Worm (Caenorhabditis elegans): ENCODE results near the gene grdn-1.
A peak's percentile ranks its signal among the peaks of the same experiment; 100 is the strongest.

Gene grdn-1

ce11 chrV:18639601-18640354, 47.2 kb downstream of the grdn-1 start, which contains the start of gene egas-1:
egas-1 (plus strand) TSS chrV:18640304.
- peak; percentile 12 for TF ChIP-seq ceh-28 (tag; optimal IDR thresholded peaks at IDR 0.05)
- no peak for TF ChIP-seq fkh-10 (GFP tag; optimal IDR thresholded peaks at IDR 0.05)
- peak in 1 of 3 experiments; percentile 8 for TF ChIP-seq elt-3 (tag; optimal IDR thresholded peaks at IDR 0.05)
- TF ChIP-seq hmg-11 (tag; optimal IDR thresholded peaks at IDR 0.05) = no peak
- TF ChIP-seq nhr-23 (tag; optimal IDR thresholded peaks at IDR 0.05) = peak; percentile 45
- peak; percentile 84 for TF ChIP-seq ama-1 (optimal IDR thresholded peaks at IDR 0.05)

- TF ChIP-seq hmg-11 (tag; optimal IDR thresholded peaks at IDR 0.05) = no peak
- no peak for TF ChIP-seq egl-27 (tag; optimal IDR thresholded peaks at IDR 0.05)
- TF ChIP-seq ceh-28 (tag; optimal IDR thresholded peaks at IDR 0.05) = peak; percentile 83
Observed at ce11 chrV:18644258-18644657, 51.7 kb downstream of the grdn-1 start.

- TF ChIP-seq fkh-10 (GFP tag; optimal IDR thresholded peaks at IDR 0.05) = no peak
- TF ChIP-seq aly-2 (tag; optimal IDR thresholded peaks at IDR 0.05) = no peak
- no peak for TF ChIP-seq fos-1 (tag; optimal IDR thresholded peaks at IDR 0.05)
- TF ChIP-seq lin-15B (tag; optimal IDR thresholded peaks at IDR 0.05) = no peak
- no peak for TF ChIP-seq daf-12 (tag; optimal IDR thresholded peaks at IDR 0.05)
- no peak for TF ChIP-seq R02D3.7 (tag; optimal IDR thresholded peaks at IDR 0.05)
- TF ChIP-seq ceh-9 (tag; optimal IDR thresholded peaks at IDR 0.05) = no peak
Observed at ce11 chrV:18650043-18650442, 57.5 kb downstream of the grdn-1 start, which contains the start of gene egas-2. egas-2 (plus strand) TSS chrV:18650343.

- TF ChIP-seq R02D3.7 (tag; optimal IDR thresholded peaks at IDR 0.05) (no peak), elt-1 (tag; optimal IDR thresholded peaks at IDR 0.05) (no peak), ztf-11 (tag; optimal IDR thresholded peaks at IDR 0.05) (no peak), nhr-25 (tag; optimal IDR thresholded peaks at IDR 0.05) (no peak), aly-2 (tag; optimal IDR thresholded peaks at IDR 0.05) (no peak), mdl-1 (tag; optimal IDR thresholded peaks at IDR 0.05) (no peak), unc-62 (GFP tag; optimal IDR thresholded peaks at IDR 0.05) (no peak), ceh-82 (tag; optimal IDR thresholded peaks at IDR 0.05) (no peak), nhr-12 (tag; optimal IDR thresholded peaks at IDR 0.05) (no peak), fos-1 (tag; optimal IDR thresholded peaks at IDR 0.05) (no peak), mml-1 (tag; optimal IDR thresholded peaks at IDR 0.05) (no peak), elt-2 (tag; optimal IDR thresholded peaks at IDR 0.05) (no peak), lin-15B (tag; optimal IDR thresholded peaks at IDR 0.05) (no peak), jun-1 (tag; optimal IDR thresholded peaks at IDR 0.05) (no peak), snpc-4 (tag; optimal IDR thresholded peaks at IDR 0.05) (no peak), ceh-9 (tag; optimal IDR thresholded peaks at IDR 0.05) (no peak), egl-27 (tag; optimal IDR thresholded peaks at IDR 0.05) (no peak), elt-3 (tag; optimal IDR thresholded peaks at IDR 0.05) (no peak), zag-1 (tag; optimal IDR thresholded peaks at IDR 0.05) (no peak)
Observed at ce11 chrV:18656363-18656762, 63.8 kb downstream of the grdn-1 start.

- TF ChIP-seq hmg-11 (tag; optimal IDR thresholded peaks at IDR 0.05) (no peak), nfya-1 (tag; optimal IDR thresholded peaks at IDR 0.05; ENCODE audit: insufficient read depth) (no peak), lsy-12 (tag; optimal IDR thresholded peaks at IDR 0.05) (no peak), fkh-10 (GFP tag; optimal IDR thresholded peaks at IDR 0.05) (no peak), zag-1 (tag; optimal IDR thresholded peaks at IDR 0.05) (no peak), nhr-67 (tag; optimal IDR thresholded peaks at IDR 0.05) (no peak), nhr-12 (tag; optimal IDR thresholded peaks at IDR 0.05) (no peak), fkh-2 (tag; optimal IDR thresholded peaks at IDR 0.05) (no peak), egl-27 (tag; optimal IDR thresholded peaks at IDR 0.05) (no peak), nhr-76 (tag; optimal IDR thresholded peaks at IDR 0.05) (no peak), fos-1 (tag; optimal IDR thresholded peaks at IDR 0.05) (no peak), elt-3 (tag; optimal IDR thresholded peaks at IDR 0.05) (no peak), unc-39 (tag; optimal IDR thresholded peaks at IDR 0.05) (no peak), unc-62 (GFP tag; optimal IDR thresholded peaks at IDR 0.05) (no peak)
Observed at ce11 chrV:18657391-18657790, 64.8 kb downstream of the grdn-1 start.

ce11 chrV:18658914-18659313, 66.4 kb downstream of the grdn-1 start:
- TF ChIP-seq nhr-237 (tag; optimal IDR thresholded peaks at IDR 0.05) (no peak), ceh-28 (tag; optimal IDR thresholded peaks at IDR 0.05) (no peak)

All from whole organism, L3 larva.